Worm (Caenorhabditis elegans) whole organism, L4 larva: Measurements from ENCODE around the gene pqn-27.

Experiments
- R02D3.7 ChIP-seq: fragments of 150-350 bp; sonication (generic microtip); optimal IDR thresholded peaks from 3 replicates; lab custom pipeline; 2014; ENCODE audit warnings: missing biosample characterization, missing genetic modification characterization
- T26A8.4 ChIP-seq: fragments of 200-800 bp; sonication (Bioruptor generic); IDR thresholded peaks from 2 replicates; pipeline ENCODE4 v1.3.6; 2022; ENCODE audit warnings: missing genetic modification characterization, missing compliant biosample characterization
- Y105C5A.15 ChIP-seq: fragments of 200-800 bp; sonication (Bioruptor generic); IDR thresholded peaks from 2 replicates; pipeline ENCODE4 v1.3.6; 2022; ENCODE audit warnings: missing genetic modification characterization, missing compliant biosample characterization
- ZK546.5 ChIP-seq, 2 experiments: sonication (generic microtip); optimal IDR thresholded peaks; 2 replicates each; lab custom pipeline; 2017; ENCODE audit warnings: missing biosample characterization in 2 of 2, missing genetic modification characterization in 2 of 2
- arid-1 ChIP-seq: fragments of 200-800 bp; sonication (Bioruptor generic); conservative IDR thresholded peaks from 2 replicates; pipeline ENCODE4 v1.3.6; 2022; ENCODE audit warnings: missing genetic modification reagents, missing genetic modification characterization, missing compliant biosample characterization
- attf-4 ChIP-seq: sonication (generic microtip); optimal IDR thresholded peaks from 3 replicates; lab custom pipeline; 2017; ENCODE audit warnings: missing biosample characterization, missing genetic modification characterization
- ceh-20 ChIP-seq: fragments of 200-800 bp; sonication (Bioruptor generic); IDR thresholded peaks from 2 replicates; pipeline ENCODE4 v1.3.6; 2022; ENCODE audit warnings: missing genetic modification reagents, missing genetic modification characterization, missing compliant biosample characterization
- ceh-28 ChIP-seq: fragments of 150-350 bp; optimal IDR thresholded peaks from 2 replicates; lab custom pipeline; 2014; ENCODE audit warnings: missing biosample characterization, missing genetic modification reagents, missing genetic modification characterization
- ceh-44 ChIP-seq: fragments of 200-800 bp; sonication (Bioruptor generic); IDR thresholded peaks from 2 replicates; pipeline ENCODE4 v1.3.6; 2022; ENCODE audit warnings: missing genetic modification reagents, missing genetic modification characterization, missing compliant biosample characterization
- daf-16 ChIP-seq, 3 experiments: sonication (generic microtip); optimal IDR thresholded peaks; 2 replicates each; lab custom pipeline; 2016 to 2017; ENCODE audit warnings: missing genetic modification characterization in 3 of 3, missing genetic modification reagents in 3 of 3, mild to moderate bottlenecking in 2 of 3, missing compliant biosample characterization in 2 of 3, missing biosample characterization in 1 of 3, moderate library complexity in 1 of 3
- daf-8 ChIP-seq: fragments of 200-800 bp; sonication (Bioruptor generic); IDR thresholded peaks from 2 replicates; pipeline ENCODE4 v1.3.6; 2022; ENCODE audit warnings: missing genetic modification characterization, missing compliant biosample characterization
- dpl-1 ChIP-seq: fragments of 150-350 bp; optimal IDR thresholded peaks from 2 replicates; lab custom pipeline; 2014; ENCODE audit warnings: missing biosample characterization, missing genetic modification reagents, missing genetic modification characterization
- dve-1 ChIP-seq: sonication (generic microtip); optimal IDR thresholded peaks from 2 replicates; lab custom pipeline; 2017; ENCODE audit warnings: antibody characterized with exemption, mild to moderate bottlenecking, missing genetic modification characterization, missing compliant biosample characterization; ENCODE audit not compliant: insufficient read depth
- egl-27 ChIP-seq: sonication (generic microtip); optimal IDR thresholded peaks from 3 replicates; lab custom pipeline; 2017; ENCODE audit warnings: missing biosample characterization, missing genetic modification reagents, missing genetic modification characterization
- fkh-10 ChIP-seq: fragments of 150-350 bp; optimal IDR thresholded peaks from 2 replicates; lab custom pipeline; 2014; ENCODE audit warnings: missing biosample characterization, missing genetic modification reagents, missing genetic modification characterization
- hif-1 ChIP-seq, 2 experiments: sonication (generic microtip); optimal IDR thresholded peaks; 2 replicates each; lab custom pipeline; 2016 to 2017; ENCODE audit warnings: missing compliant biosample characterization in 2 of 2, missing genetic modification characterization in 2 of 2, missing genetic modification reagents in 2 of 2, missing genotype in 2 of 2, mild to moderate bottlenecking in 1 of 2
- hlh-11 ChIP-seq: fragments of 200-800 bp; sonication (Bioruptor generic); optimal IDR thresholded peaks from 2 replicates; lab custom pipeline; 2018; ENCODE audit warnings: mild to moderate bottlenecking, missing genetic modification characterization, missing compliant biosample characterization
- hlh-30 ChIP-seq: sonication (generic microtip); optimal IDR thresholded peaks from 2 replicates; lab custom pipeline; 2017; ENCODE audit warnings: antibody characterized with exemption, mild to moderate bottlenecking, missing genetic modification characterization, missing compliant biosample characterization; ENCODE audit not compliant: insufficient read depth
- hmg-1.1 ChIP-seq: fragments of 200-800 bp; sonication (Bioruptor generic); IDR thresholded peaks from 2 replicates; pipeline ENCODE4 v1.3.6; 2022; ENCODE audit warnings: missing genetic modification reagents, missing genetic modification characterization, missing compliant biosample characterization
- jun-1 ChIP-seq: fragments of 150-350 bp; optimal IDR thresholded peaks from 2 replicates; lab custom pipeline; 2014; ENCODE audit warnings: missing biosample characterization, missing genetic modification reagents, missing genetic modification characterization
- lim-7 ChIP-seq: fragments of 200-800 bp; sonication (Bioruptor generic); IDR thresholded peaks from 2 replicates; pipeline ENCODE4 v1.3.6; 2022; ENCODE audit warnings: missing genetic modification characterization, missing compliant biosample characterization
- lin-1 ChIP-seq: fragments of 200-800 bp; sonication (Bioruptor generic); IDR thresholded peaks from 2 replicates; pipeline ENCODE4 v1.3.6; 2022; ENCODE audit warnings: missing genetic modification reagents, missing genetic modification characterization, missing compliant biosample characterization
- lin-13 ChIP-seq: fragments of 150-350 bp; optimal IDR thresholded peaks from 2 replicates; lab custom pipeline; 2014; ENCODE audit warnings: missing biosample characterization, missing genetic modification reagents, missing genetic modification characterization
- lin-15B ChIP-seq: fragments of 150-350 bp; sonication (generic microtip); optimal IDR thresholded peaks from 3 replicates; lab custom pipeline; 2014; ENCODE audit warnings: missing biosample characterization, missing genetic modification characterization
- lin-38 ChIP-seq: fragments of 200-800 bp; sonication (Bioruptor generic); IDR thresholded peaks from 2 replicates; pipeline ENCODE4 v1.3.6; 2022; ENCODE audit warnings: missing genetic modification reagents, missing genetic modification characterization, missing compliant biosample characterization
- lsy-2 ChIP-seq, 2 experiments: fragments of 150-350 bp in 1 of 2; sonication (generic microtip) in 1 of 2; optimal IDR thresholded peaks; 2 replicates each; lab custom pipeline; 2014 to 2017; ENCODE audit warnings: missing biosample characterization in 2 of 2, missing genetic modification characterization in 2 of 2
- mdl-1 ChIP-seq, 2 experiments: fragments of 150-350 bp in 1 of 2; sonication (generic microtip) in 1 of 2; optimal IDR thresholded peaks; 2 replicates each; lab custom pipeline; 2014 to 2017; ENCODE audit warnings: missing biosample characterization in 2 of 2, missing genetic modification characterization in 2 of 2
- mep-1 ChIP-seq: fragments of 150-350 bp; sonication (generic microtip); optimal IDR thresholded peaks from 3 replicates; lab custom pipeline; 2014; ENCODE audit warnings: missing biosample characterization, missing genetic modification characterization
- mes-2 ChIP-seq: sonication (generic microtip); optimal IDR thresholded peaks from 2 replicates; lab custom pipeline; 2016; ENCODE audit warnings: missing genotype, mild to moderate bottlenecking, missing genetic modification characterization, missing compliant biosample characterization; ENCODE audit not compliant: poor library complexity, severe bottlenecking
- mxl-3 ChIP-seq: fragments of 200-800 bp; sonication (Bioruptor generic); optimal IDR thresholded peaks from 2 replicates; lab custom pipeline; 2018; ENCODE audit warnings: mild to moderate bottlenecking, missing genetic modification characterization, missing compliant biosample characterization
- nhr-102 ChIP-seq: sonication (generic microtip); optimal IDR thresholded peaks from 2 replicates; lab custom pipeline; 2016; ENCODE audit warnings: mild to moderate bottlenecking, missing genetic modification characterization, moderate library complexity, missing compliant biosample characterization
- nhr-11 ChIP-seq: fragments of 150-350 bp; optimal IDR thresholded peaks from 2 replicates; lab custom pipeline; 2014; ENCODE audit warnings: missing biosample characterization, missing genetic modification characterization
- nhr-111 ChIP-seq: fragments of 200-800 bp; sonication (Bioruptor generic); optimal IDR thresholded peaks from 2 replicates; lab custom pipeline; 2018; ENCODE audit warnings: mild to moderate bottlenecking, missing genetic modification characterization, missing compliant biosample characterization
- nhr-25 ChIP-seq: sonication (generic microtip); optimal IDR thresholded peaks from 2 replicates; lab custom pipeline; 2017; ENCODE audit warnings: missing genetic modification characterization, mild to moderate bottlenecking, missing compliant biosample characterization, antibody characterized with exemption, moderate library complexity, borderline replicate concordance; ENCODE audit not compliant: insufficient read depth
- nhr-42 ChIP-seq: fragments of 200-800 bp; sonication (Bioruptor generic); IDR thresholded peaks from 2 replicates; pipeline ENCODE4 v1.3.6; 2022; ENCODE audit warnings: missing genetic modification characterization, missing compliant biosample characterization
- nhr-6 ChIP-seq: fragments of 150-350 bp; optimal IDR thresholded peaks from 2 replicates; lab custom pipeline; 2014; ENCODE audit warnings: missing biosample characterization, missing genetic modification characterization
- nhr-77 ChIP-seq: fragments of 150-350 bp; optimal IDR thresholded peaks from 2 replicates; lab custom pipeline; 2014; ENCODE audit warnings: missing biosample characterization, missing genetic modification characterization
- pha-4 ChIP-seq, 2 experiments: fragments of 150-350 bp in 1 of 2; fragments of 200-800 bp in 1 of 2; sonication (Bioruptor generic) in 1 of 2; IDR thresholded peaks in 1 of 2; optimal IDR thresholded peaks in 1 of 2; 2 replicates each; pipeline versions ENCODE4 v1.3.6 to Lab custom; 2014 to 2022; ENCODE audit warnings: missing genetic modification characterization in 2 of 2, missing genetic modification reagents in 2 of 2, missing biosample characterization in 1 of 2, missing compliant biosample characterization in 1 of 2
- php-3 ChIP-seq: fragments of 200-800 bp; sonication (Bioruptor generic); IDR thresholded peaks from 2 replicates; pipeline ENCODE4 v1.3.6; 2022; ENCODE audit warnings: missing genetic modification reagents, missing genetic modification characterization, missing compliant biosample characterization
- pqm-1 ChIP-seq: sonication (generic microtip); optimal IDR thresholded peaks from 2 replicates; lab custom pipeline; 2017; ENCODE audit warnings: missing biosample characterization, missing genetic modification characterization
- rbr-2 ChIP-seq: sonication (generic microtip); optimal IDR thresholded peaks from 2 replicates; lab custom pipeline; 2016; ENCODE audit warnings: missing genotype, missing genetic modification characterization, missing compliant biosample characterization
- saeg-2 ChIP-seq: fragments of 200-800 bp; sonication (Bioruptor generic); IDR thresholded peaks from 2 replicates; pipeline ENCODE4 v1.3.6; 2022; ENCODE audit warnings: missing genetic modification reagents, missing genetic modification characterization, missing compliant biosample characterization
- snpc-4 ChIP-seq: fragments of 150-350 bp; optimal IDR thresholded peaks from 2 replicates; lab custom pipeline; 2014; ENCODE audit warnings: missing biosample characterization, missing genetic modification characterization
- unc-130 ChIP-seq: sonication (generic microtip); optimal IDR thresholded peaks from 2 replicates; lab custom pipeline; 2016; ENCODE audit warnings: missing genetic modification reagents, missing genetic modification characterization, missing compliant biosample characterization
- unc-39 ChIP-seq: sonication (generic microtip); optimal IDR thresholded peaks from 2 replicates; lab custom pipeline; 2017; ENCODE audit warnings: missing biosample characterization, missing genetic modification characterization
- vab-7 ChIP-seq: fragments of 200-800 bp; sonication (Bioruptor generic); IDR thresholded peaks from 2 replicates; pipeline ENCODE4 v1.3.6; 2022; ENCODE audit warnings: missing genetic modification reagents, missing genetic modification characterization, missing compliant biosample characterization
- zag-1 ChIP-seq: fragments of 150-350 bp; optimal IDR thresholded peaks from 2 replicates; lab custom pipeline; 2014; ENCODE audit warnings: missing biosample characterization, missing genetic modification characterization
- zfp-2 ChIP-seq: sonication (generic microtip); optimal IDR thresholded peaks from 2 replicates; lab custom pipeline; 2016; ENCODE audit warnings: mild to moderate bottlenecking, missing genetic modification characterization, missing compliant biosample characterization
- zip-11 ChIP-seq: fragments of 200-800 bp; sonication (Bioruptor generic); IDR thresholded peaks from 2 replicates; pipeline ENCODE4 v1.3.6; 2022; ENCODE audit warnings: missing genetic modification characterization, missing compliant biosample characterization
- ztf-11 ChIP-seq: fragments of 150-350 bp; optimal IDR thresholded peaks from 2 replicates; lab custom pipeline; 2014; ENCODE audit warnings: missing biosample characterization, missing genetic modification characterization

Gene pqn-27

ce11 chrII:13447668-13448067 lies 12.8 kb downstream of the pqn-27 start:
- TF ChIP-seq lsy-2 (tag; optimal IDR thresholded peaks at IDR 0.05; lab: Kevin White, UChicago) (peak; percentile 55 to 92), mxl-3 (GFP tag; lab: Kevin White, UChicago) (peak; percentile 6), ceh-28 (no peak), hlh-30 (tag; lab: Kevin White, UChicago) (peak; percentile 99), nhr-111 (GFP tag; lab: Kevin White, UChicago) (no peak), hlh-11 (tag; lab: Kevin White, UChicago) (peak; percentile 99), egl-27 (tag; lab: Kevin White, UChicago) (no peak), jun-1 (tag; lab: Kevin White, UChicago) (no peak), nhr-42 (GFP tag; lab: Robert Waterston, UW) (no peak), lin-38 (peak; percentile 94), ztf-11 (tag; lab: Kevin White, UChicago) (no peak), unc-130 (GFP tag; lab: Kevin White, UChicago) (no peak), pqm-1 (tag; lab: Kevin White, UChicago) (peak; percentile 43), Y105C5A.15 (no peak), ZK546.5 (tag; optimal IDR thresholded peaks at IDR 0.05; lab: Kevin White, UChicago) (no peak), mep-1 (tag; lab: Kevin White, UChicago) (peak; percentile 88), lim-7 (GFP tag; lab: Robert Waterston, UW) (no peak), daf-8 (GFP tag; lab: Robert Waterston, UW) (no peak), nhr-25 (tag; lab: Kevin White, UChicago) (peak; percentile 42), ceh-20 (GFP tag; lab: Robert Waterston, UW) (peak; percentile 62), zfp-2 (tag; lab: Kevin White, UChicago) (no peak), fkh-10 (GFP tag; lab: Kevin White, UChicago) (peak; percentile 80), attf-4 (tag; lab: Kevin White, UChicago) (no peak), ceh-44 (GFP tag; lab: Robert Waterston, UW) (no peak), zag-1 (tag; lab: Kevin White, UChicago) (no peak), lin-13 (GFP tag; lab: Kevin White, UChicago) (peak; percentile 79), T26A8.4 (GFP tag; lab: Robert Waterston, UW) (peak; percentile 72), nhr-11 (tag; lab: Kevin White, UChicago) (peak; percentile 85), rbr-2 (tag; lab: Kevin White, UChicago) (peak; percentile 59), R02D3.7 (no peak), saeg-2 (no peak), nhr-77 (tag; lab: Kevin White, UChicago) (peak; percentile 89), dpl-1 (GFP tag; lab: Kevin White, UChicago) (peak; percentile 69), zip-11 (GFP tag; lab: Robert Waterston, UW) (no peak), snpc-4 (no peak), dve-1 (peak; percentile 89), php-3 (GFP tag; lab: Robert Waterston, UW) (no peak), pha-4 (GFP tag; IDR thresholded peaks at IDR 0.05; lab: Robert Waterston, UW) (peak; percentile 18; the same call in 1 of the 2 replicates), pha-4 (tag; optimal IDR thresholded peaks at IDR 0.05; lab: Kevin White, UChicago) (peak; percentile 89), hif-1 (tag; optimal IDR thresholded peaks at IDR 0.05; lab: Kevin White, UChicago) (peak in 1 of 2 experiments; percentile 70), daf-16 (GFP tag; optimal IDR thresholded peaks at IDR 0.05; lab: Kevin White, UChicago) (peak in 1 of 2 experiments; percentile 15), daf-16 (tag; optimal IDR thresholded peaks at IDR 0.05; lab: Kevin White, UChicago) (peak; percentile 90), mes-2 (tag; lab: Kevin White, UChicago) (peak; percentile 84), hmg-1.1 (GFP tag; lab: Robert Waterston, UW) (peak; percentile 77), vab-7 (GFP tag; lab: Robert Waterston, UW) (0 out of 2 replicates have a peak, but pooled peaks have one; percentile 19), nhr-102 (tag; lab: Kevin White, UChicago) (peak; percentile 36), nhr-6 (tag; lab: Kevin White, UChicago) (peak; percentile 74), lin-15B (tag; lab: Kevin White, UChicago) (peak; percentile 47), mdl-1 (tag; optimal IDR thresholded peaks at IDR 0.05; lab: Kevin White, UChicago) (peak in 1 of 2 experiments; percentile 76), unc-39 (tag; lab: Kevin White, UChicago) (no peak), arid-1 (no peak), lin-1 (0 out of 2 replicates have a peak, but pooled peaks have one; percentile 45)
